Fruit fly (Drosophila melanogaster) whole organism, wandering third instar larva: Measurements from ENCODE around the gene CG4338.
A peak's percentile ranks its signal among the peaks of the same experiment; 100 is the strongest.

ENCODE experiments used
- Abd-B ChIP-seq: fragments of >200 bp; optimal IDR thresholded peaks from 2 replicates; lab custom pipeline; 2017; ENCODE audit warnings: missing biosample characterization, missing genetic modification characterization
- CG32264 ChIP-seq: fragments of 200-800 bp; sonication (Bioruptor generic); optimal IDR thresholded peaks from 2 replicates; lab custom pipeline; 2016; ENCODE audit warnings: missing biosample characterization, missing genetic modification characterization
- CG9705 ChIP-seq: fragments of 200-800 bp; sonication (Bioruptor generic); optimal IDR thresholded peaks from 2 replicates; lab custom pipeline; 2018; ENCODE audit warnings: missing biosample characterization, mild to moderate bottlenecking, missing genetic modification characterization
- CrebA ChIP-seq: fragments of 200-800 bp; sonication (Bioruptor generic); optimal IDR thresholded peaks from 2 replicates; lab custom pipeline; 2016; ENCODE audit warnings: missing biosample characterization, mild to moderate bottlenecking, missing genetic modification characterization, borderline replicate concordance
- Dfd ChIP-seq: fragments of >200 bp; optimal IDR thresholded peaks from 2 replicates; lab custom pipeline; 2017; ENCODE audit warnings: missing biosample characterization, missing genetic modification characterization
- Dif ChIP-seq: fragments of 200-275, 200-300 bp; sonication (Bioruptor generic); optimal IDR thresholded peaks from 2 replicates; lab custom pipeline; 2018; ENCODE audit warnings: missing biosample characterization, missing genetic modification characterization; ENCODE audit not compliant: partially characterized antibody
- GATAd ChIP-seq: sonication (Bioruptor generic); optimal IDR thresholded peaks from 2 replicates; lab custom pipeline; 2016; ENCODE audit warnings: missing biosample characterization, missing genetic modification characterization
- HLH106 ChIP-seq: fragments of 200-800 bp; optimal IDR thresholded peaks from 3 replicates; lab custom pipeline; 2019; ENCODE audit warnings: missing biosample characterization, mild to moderate bottlenecking, missing genetic modification characterization, moderate library complexity
- Hnf4 ChIP-seq: fragments of 200-800 bp; sonication (Bioruptor generic); optimal IDR thresholded peaks from 2 replicates; lab custom pipeline; 2016; ENCODE audit warnings: missing biosample characterization, mild to moderate bottlenecking, missing genetic modification characterization
- Hr78 ChIP-seq: fragments of >200 bp; optimal IDR thresholded peaks from 2 replicates; lab custom pipeline; 2017; ENCODE audit warnings: missing biosample characterization, missing genetic modification characterization
- Hr83 ChIP-seq: fragments of 200-300 bp; sonication (Bioruptor generic); optimal IDR thresholded peaks from 2 replicates; lab custom pipeline; 2016; ENCODE audit warnings: missing biosample characterization, mild to moderate bottlenecking, missing genetic modification characterization, moderate library complexity; ENCODE audit not compliant: poor library complexity, severe bottlenecking
- Jra ChIP-seq: sonication (Bioruptor generic); optimal IDR thresholded peaks from 2 replicates; lab custom pipeline; 2016; ENCODE audit warnings: missing biosample characterization, missing genetic modification characterization
- Mio ChIP-seq: sonication (Bioruptor generic); optimal IDR thresholded peaks from 2 replicates; lab custom pipeline; 2016; ENCODE audit warnings: missing biosample characterization, missing genetic modification characterization
- Myc ChIP-seq: fragments of >200 bp; optimal IDR thresholded peaks from 2 replicates; lab custom pipeline; 2017
- N ChIP-seq: fragments of >200 bp; optimal IDR thresholded peaks from 2 replicates; lab custom pipeline; 2018; ENCODE audit warnings: missing biosample characterization, missing external identifiers, missing genetic modification characterization
- OdsH ChIP-seq: fragments of 200-800 bp; sonication (Bioruptor generic); optimal IDR thresholded peaks from 2 replicates; lab custom pipeline; 2016; ENCODE audit warnings: missing biosample characterization, mild to moderate bottlenecking, missing genetic modification characterization
- Rel ChIP-seq, 2 experiments: fragments of 200-800 bp; sonication (Bioruptor generic) in 1 of 2; optimal IDR thresholded peaks; 2 replicates in 1 of 2; 3 replicates in 1 of 2; lab custom pipeline; 2016 to 2019; ENCODE audit warnings: mild to moderate bottlenecking in 2 of 2, missing biosample characterization in 2 of 2, missing genetic modification characterization in 2 of 2, moderate library complexity in 1 of 2
- Sp1 ChIP-seq: fragments of 200-800 bp; sonication (Bioruptor generic); optimal IDR thresholded peaks from 3 replicates; lab custom pipeline; 2019; ENCODE audit warnings: missing biosample characterization, mild to moderate bottlenecking, missing genetic modification characterization, moderate library complexity
- Vsx2 ChIP-seq: fragments of 200-300, 225-300 bp; sonication (Bioruptor generic); optimal IDR thresholded peaks from 2 replicates; lab custom pipeline; 2018; ENCODE audit warnings: missing biosample characterization, missing genetic modification characterization; ENCODE audit not compliant: partially characterized antibody
- br ChIP-seq: fragments of 200-800 bp; sonication (Bioruptor generic); optimal IDR thresholded peaks from 2 replicates; lab custom pipeline; 2016; ENCODE audit warnings: missing biosample characterization, missing genetic modification characterization
- brk ChIP-seq: fragments of 200-800 bp; sonication (Bioruptor generic); optimal IDR thresholded peaks from 2 replicates; lab custom pipeline; 2016; ENCODE audit warnings: missing biosample characterization, mild to moderate bottlenecking, missing genetic modification characterization
- dl ChIP-seq, 2 experiments: fragments of 175-275, 200-275 bp in 1 of 2; fragments of 200-275 bp in 1 of 2; sonication (Bioruptor generic); optimal IDR thresholded peaks; lab custom pipeline; 2018; ENCODE audit warnings: mild to moderate bottlenecking in 2 of 2, missing biosample characterization in 2 of 2, missing genetic modification characterization in 2 of 2, moderate library complexity in 2 of 2; ENCODE audit not compliant: partially characterized antibody in 2 of 2, insufficient read depth in 1 of 2
- dmrt93B ChIP-seq: fragments of 200-800 bp; sonication (Bioruptor generic); optimal IDR thresholded peaks from 2 replicates; lab custom pipeline; 2018; ENCODE audit warnings: missing biosample characterization, mild to moderate bottlenecking, missing genetic modification characterization
- dsf ChIP-seq: sonication (Bioruptor generic); optimal IDR thresholded peaks from 2 replicates; lab custom pipeline; 2016; ENCODE audit warnings: missing biosample characterization, missing genetic modification characterization, borderline replicate concordance
- ey ChIP-seq: fragments of 200-800 bp; sonication (Bioruptor generic); optimal IDR thresholded peaks from 2 replicates; lab custom pipeline; 2016; ENCODE audit warnings: missing biosample characterization, missing genetic modification characterization
- foxo ChIP-seq, 2 experiments: fragments of 200-800 bp; sonication (Bioruptor generic); optimal IDR thresholded peaks; 2 replicates in 1 of 2; 3 replicates in 1 of 2; lab custom pipeline; 2016 to 2017; ENCODE audit warnings: missing biosample characterization in 2 of 2, missing genetic modification characterization in 2 of 2
- fru ChIP-seq: fragments of 200-800 bp; sonication (Bioruptor generic); optimal IDR thresholded peaks from 3 replicates; lab custom pipeline; 2016; ENCODE audit warnings: missing biosample characterization, mild to moderate bottlenecking, missing genetic modification characterization
- h ChIP-seq: fragments of 200-800 bp; sonication (Bioruptor generic); optimal IDR thresholded peaks from 3 replicates; lab custom pipeline; 2016; ENCODE audit warnings: missing biosample characterization, mild to moderate bottlenecking, missing genetic modification characterization
- jim ChIP-seq: fragments of 175-275, 200-325 bp; sonication (Bioruptor generic); optimal IDR thresholded peaks from 2 replicates; lab custom pipeline; 2016; ENCODE audit warnings: missing biosample characterization, mild to moderate bottlenecking, missing genetic modification characterization
- lola ChIP-seq: fragments of >200 bp; optimal IDR thresholded peaks from 2 replicates; lab custom pipeline; 2017; ENCODE audit warnings: missing biosample characterization, missing genetic modification characterization
- pan ChIP-seq: fragments of >200 bp; optimal IDR thresholded peaks from 2 replicates; lab custom pipeline; 2017
- psq ChIP-seq: fragments of 200-800 bp; sonication (Bioruptor generic); optimal IDR thresholded peaks from 3 replicates; lab custom pipeline; 2017; ENCODE audit warnings: missing biosample characterization, mild to moderate bottlenecking, missing genetic modification characterization, moderate library complexity
- rgr ChIP-seq: fragments of 200-800 bp; sonication (Bioruptor generic); optimal IDR thresholded peaks from 3 replicates; lab custom pipeline; 2016; ENCODE audit warnings: missing biosample characterization, mild to moderate bottlenecking, missing genetic modification characterization
- sage ChIP-seq: fragments of 200-800 bp; sonication (Bioruptor generic); optimal IDR thresholded peaks from 2 replicates; lab custom pipeline; 2016; ENCODE audit warnings: missing biosample characterization, mild to moderate bottlenecking, missing genetic modification characterization
- sv ChIP-seq: fragments of 200-800 bp; sonication (Bioruptor generic); optimal IDR thresholded peaks from 3 replicates; lab custom pipeline; 2016; ENCODE audit warnings: missing biosample characterization, missing genetic modification characterization
- tai ChIP-seq: sonication (Bioruptor generic); optimal IDR thresholded peaks from 2 replicates; lab custom pipeline; 2016; ENCODE audit warnings: missing biosample characterization, missing genetic modification characterization
- usp ChIP-seq: fragments of >200 bp; optimal IDR thresholded peaks from 2 replicates; lab custom pipeline; 2017; ENCODE audit warnings: missing biosample characterization, missing genetic modification characterization
- woc ChIP-seq: sonication (Bioruptor generic); optimal IDR thresholded peaks from 2 replicates; lab custom pipeline; 2016; ENCODE audit warnings: missing biosample characterization, mild to moderate bottlenecking, missing genetic modification characterization

Gene CG4338

dm6 chr3R:15230285-15230684 is 45.0 kb upstream of the CG4338 start, which contains the start of gene CG34316:
TSS of gene CG34316 (plus strand) at chr3R:15230585.
- no peak for TF ChIP-seq fru (GFP tag; lab: Kevin White, UChicago)
- no peak for TF ChIP-seq Hnf4
- no peak for TF ChIP-seq Abd-B
- no peak for TF ChIP-seq GATAd
- no peak for TF ChIP-seq HLH106 (tag; lab: Kevin White, UChicago)
- no peak for TF ChIP-seq Mio (GFP tag; lab: Kevin White, UChicago)
- no peak for TF ChIP-seq Jra (GFP tag; lab: Kevin White, UChicago)
- no peak for TF ChIP-seq usp
- TF ChIP-seq h (GFP tag; lab: Kevin White, UChicago) = no peak
- TF ChIP-seq CG32264 (GFP tag; lab: Kevin White, UChicago) = no peak

dm6 chr3R:15231635-15232138 is 43.6 kb upstream of the CG4338 start:
- TF ChIP-seq dmrt93B (GFP tag; lab: Kevin White, UChicago) (no peak), Dif (GFP tag; lab: Kevin White, UChicago) (no peak), Myc (lab: Kevin White, UChicago) (no peak), fru (GFP tag; lab: Kevin White, UChicago) (no peak), foxo (GFP tag; optimal IDR thresholded peaks at IDR 0.05; lab: Kevin White, UChicago) (no peak), OdsH (no peak), brk (GFP tag; lab: Kevin White, UChicago) (no peak)

DNA sequence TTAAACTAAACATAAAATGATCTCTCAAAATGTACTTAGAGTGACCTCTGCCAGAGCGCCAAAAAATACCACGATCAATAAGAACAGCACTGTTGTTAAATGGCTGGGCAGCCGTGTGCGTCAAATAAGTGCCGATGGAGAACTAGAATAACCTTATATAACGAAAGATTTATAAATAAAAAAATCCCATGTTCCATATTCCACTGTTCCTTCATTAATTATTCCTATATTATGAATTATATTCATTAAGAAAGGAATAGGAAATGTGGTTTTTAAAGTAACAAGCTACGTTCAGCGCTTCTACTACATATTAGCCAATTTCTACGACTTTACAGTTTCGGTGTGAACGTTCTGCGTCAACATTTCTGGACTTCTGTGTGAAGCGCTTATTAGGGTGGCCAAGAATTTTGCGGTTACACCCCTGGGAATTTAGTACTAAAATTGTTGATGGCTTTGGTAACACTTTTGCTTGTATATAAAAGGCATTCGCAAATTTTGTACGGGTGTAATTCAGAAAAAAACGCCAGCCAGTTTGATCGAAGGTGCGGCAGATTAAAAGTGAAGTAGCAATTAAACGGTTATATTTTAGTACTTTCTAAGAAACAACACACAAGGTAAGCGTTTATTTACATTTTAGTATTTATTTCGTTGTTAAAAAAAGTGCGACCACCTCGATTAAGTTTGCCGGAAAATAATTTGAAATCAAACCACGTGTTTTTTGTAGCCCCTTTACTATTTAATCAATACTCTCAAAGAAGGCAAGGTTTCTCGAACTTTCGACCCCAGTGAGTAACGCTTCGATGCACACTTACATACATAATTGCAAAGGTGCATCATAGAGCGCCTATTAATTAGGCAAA is 32.9 kb upstream of the CG4338 start, which contains the start of the genes tefu and Hsc70-4:
Gene tefu, minus strand, starts transcription at position 51 of the 860 bp plus-strand sequence.
Gene Hsc70-4, plus strand, starts transcription at position 502 of the 860 bp plus-strand sequence.
- TF ChIP-seq jim (GFP tag; lab: Kevin White, UChicago) = peak; percentile 24
- no peak for TF ChIP-seq br (GFP tag; lab: Kevin White, UChicago)
- no peak for TF ChIP-seq Rel (GFP tag; optimal IDR thresholded peaks at IDR 0.05; lab: Kevin White, UChicago)
- peak; percentile 4 for TF ChIP-seq Rel (tag; optimal IDR thresholded peaks at IDR 0.05; lab: Kevin White, UChicago)
- no peak for TF ChIP-seq brk (GFP tag; lab: Kevin White, UChicago)
- TF ChIP-seq tai (GFP tag; lab: Kevin White, UChicago) = no peak
- peak; percentile 32 for TF ChIP-seq OdsH
- peak; percentile 54 for TF ChIP-seq h (GFP tag; lab: Kevin White, UChicago)
- no peak for TF ChIP-seq Myc (lab: Kevin White, UChicago)
- TF ChIP-seq Dif (GFP tag; lab: Kevin White, UChicago) = peak; percentile 68
- TF ChIP-seq Dfd = no peak
- peak; percentile 72 for TF ChIP-seq woc (GFP tag; lab: Kevin White, UChicago)
- TF ChIP-seq Jra (GFP tag; lab: Kevin White, UChicago) = no peak
- TF ChIP-seq Hr83 (GFP tag; lab: Kevin White, UChicago) = peak; percentile 5
- TF ChIP-seq dsf (GFP tag; lab: Kevin White, UChicago) = no peak
- TF ChIP-seq dl (GFP tag; optimal IDR thresholded peaks at IDR 0.05; lab: Kevin White, UChicago; ENCODE audit: insufficient read depth in 1 of 2, partially characterized antibody in 2 of 2) = no peak
- peak; percentile 46 for TF ChIP-seq Hr78 (GFP tag; lab: Kevin White, UChicago)
- TF ChIP-seq sage (GFP tag; lab: Kevin White, UChicago) = no peak
- no peak for TF ChIP-seq lola
- peak; percentile 60 for TF ChIP-seq ey (GFP tag; lab: Kevin White, UChicago)
- TF ChIP-seq dmrt93B (GFP tag; lab: Kevin White, UChicago) = peak; percentile 68
- TF ChIP-seq CG9705 = peak; percentile 54
- TF ChIP-seq Vsx2 (GFP tag; lab: Kevin White, UChicago) = peak; percentile 64
- TF ChIP-seq psq (GFP tag; lab: Kevin White, UChicago) = no peak
- TF ChIP-seq rgr (GFP tag; lab: Kevin White, UChicago) = no peak
- no peak for TF ChIP-seq GATAd
- no peak for TF ChIP-seq CrebA (GFP tag; lab: Kevin White, UChicago)
- TF ChIP-seq sv = peak; percentile 64
- TF ChIP-seq usp = no peak
- TF ChIP-seq foxo (GFP tag; optimal IDR thresholded peaks at IDR 0.05; lab: Kevin White, UChicago) = peak in 1 of 2 experiments; percentile 9
- no peak for TF ChIP-seq Abd-B
- peak; percentile 79 for TF ChIP-seq HLH106 (tag; lab: Kevin White, UChicago)
- TF ChIP-seq Mio (GFP tag; lab: Kevin White, UChicago) = no peak
- TF ChIP-seq N = peak; percentile 92
- peak; percentile 46 for TF ChIP-seq Sp1 (GFP tag; lab: Kevin White, UChicago)
- TF ChIP-seq pan = no peak
- TF ChIP-seq Hnf4 = peak; percentile 64
- no peak for TF ChIP-seq fru (GFP tag; lab: Kevin White, UChicago)
- no peak for TF ChIP-seq CG32264 (GFP tag; lab: Kevin White, UChicago)
